Worm (Caenorhabditis elegans): ENCODE data around the gene T26E4.3.

DNA sequence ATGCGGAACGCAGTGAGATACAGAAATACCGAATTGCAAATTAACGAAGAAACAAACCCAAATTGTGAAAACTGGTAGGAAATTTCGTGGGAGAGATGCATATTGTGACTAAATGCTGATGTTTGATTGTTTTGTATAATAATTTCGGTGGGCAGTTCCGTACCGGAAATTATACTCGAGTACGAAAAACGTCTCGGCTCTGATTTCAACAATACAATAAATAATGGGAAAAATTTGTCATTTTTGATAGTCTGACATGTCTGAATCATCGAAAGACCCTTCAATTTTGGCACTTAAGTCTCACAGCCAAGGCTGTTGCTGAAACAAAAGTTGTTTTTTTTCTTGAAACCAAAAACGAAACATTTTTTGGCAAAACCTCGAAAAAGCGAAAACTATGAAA, 30.5 kb upstream of the T26E4.3 start, which contains the start of gene str-43:
- TF ChIP-seq him-1 (tag; optimal IDR thresholded peaks at IDR 0.05) (no peak), dao-5 (tag; optimal IDR thresholded peaks at IDR 0.05) (no peak), W03F9.2 (tag; optimal IDR thresholded peaks at IDR 0.05) (no peak)

All from whole organism, L4/young adult.